Fruit fly (Drosophila melanogaster) whole organism, prepupa: ENCODE measurements around the gene dpr20.
A peak's percentile ranks its signal among the peaks of the same experiment; 100 is the strongest.

Experiments used
- CG10631 ChIP-seq: fragments of 200-800 bp; sonication (Bioruptor generic); optimal IDR thresholded peaks from 2 replicates; lab custom pipeline; 2016; ENCODE audit warnings: missing biosample characterization, missing genetic modification characterization
- CG10669 ChIP-seq: fragments of 200-800 bp; sonication (Bioruptor generic); optimal IDR thresholded peaks from 3 replicates; lab custom pipeline; 2018; ENCODE audit warnings: missing biosample characterization, mild to moderate bottlenecking, missing genetic modification characterization, moderate library complexity
- CG11294 ChIP-seq: fragments of 200-800 bp; sonication (Bioruptor generic); IDR thresholded peaks from 2 replicates; pipeline ENCODE4 v1.3.6; 2022; ENCODE audit warnings: missing biosample characterization, missing genetic modification characterization
- CG15336 ChIP-seq: fragments of 200-800 bp; sonication (Bioruptor generic); IDR thresholded peaks from 2 replicates; pipeline ENCODE4 v1.3.6; 2022; ENCODE audit warnings: missing biosample characterization, missing genetic modification characterization
- CG1621 ChIP-seq: fragments of 200-800 bp; sonication (Bioruptor generic); optimal IDR thresholded peaks from 3 replicates; lab custom pipeline; 2018; ENCODE audit warnings: missing biosample characterization, mild to moderate bottlenecking, missing genetic modification characterization
- CG16779 ChIP-seq: fragments of 200-800 bp; sonication (Bioruptor generic); optimal IDR thresholded peaks from 3 replicates; lab custom pipeline; 2017; ENCODE audit warnings: missing biosample characterization, mild to moderate bottlenecking, missing genetic modification characterization
- CG31627 ChIP-seq: fragments of 200-800 bp; sonication (Bioruptor generic); optimal IDR thresholded peaks from 3 replicates; lab custom pipeline; 2016; ENCODE audit warnings: missing biosample characterization, missing genetic modification characterization
- CG34406 ChIP-seq: fragments of 200-800 bp; sonication (Bioruptor generic); optimal IDR thresholded peaks from 3 replicates; lab custom pipeline; 2016; ENCODE audit warnings: missing biosample characterization, missing genetic modification characterization
- CG3919 ChIP-seq: fragments of 200-800 bp; sonication (Bioruptor generic); optimal IDR thresholded peaks from 3 replicates; lab custom pipeline; 2016; ENCODE audit warnings: missing biosample characterization, missing genetic modification characterization
- CG4318 ChIP-seq: fragments of 200-800 bp; sonication (Bioruptor generic); optimal IDR thresholded peaks from 3 replicates; lab custom pipeline; 2017; ENCODE audit warnings: missing biosample characterization, mild to moderate bottlenecking, missing genetic modification characterization
- CG6163 ChIP-seq: fragments of 200-800 bp; sonication (Bioruptor generic); IDR thresholded peaks from 3 replicates; pipeline ENCODE4 v1.3.6; 2022; ENCODE audit warnings: missing biosample characterization, missing genetic modification characterization
- CG6792 ChIP-seq: fragments of 200-800 bp; sonication (Bioruptor generic); optimal IDR thresholded peaks from 3 replicates; lab custom pipeline; 2016; ENCODE audit warnings: missing biosample characterization, missing genetic modification characterization
- CG6808 ChIP-seq: fragments of 200-800 bp; sonication (Bioruptor generic); optimal IDR thresholded peaks from 3 replicates; lab custom pipeline; 2017; ENCODE audit warnings: missing biosample characterization, missing genetic modification characterization, mild to moderate bottlenecking, moderate library complexity, missing genetic modification reagents
- CG6854 ChIP-seq: fragments of 200-800 bp; sonication (Bioruptor generic); optimal IDR thresholded peaks from 2 replicates; lab custom pipeline; 2017; ENCODE audit warnings: missing biosample characterization, mild to moderate bottlenecking, missing genetic modification characterization
- CG7368 ChIP-seq: fragments of 200-800 bp; sonication (Bioruptor generic); optimal IDR thresholded peaks from 3 replicates; lab custom pipeline; 2016; ENCODE audit warnings: missing biosample characterization, missing genetic modification characterization
- CG8119 ChIP-seq: fragments of 200-800 bp; sonication (Bioruptor generic); IDR thresholded peaks from 3 replicates; pipeline ENCODE4 v1.3.6; 2022; ENCODE audit warnings: missing biosample characterization, missing genetic modification characterization
- CG8319 ChIP-seq: fragments of 200-800 bp; sonication (Bioruptor generic); optimal IDR thresholded peaks from 3 replicates; lab custom pipeline; 2016; ENCODE audit warnings: missing biosample characterization, missing genetic modification characterization
- CG8632 ChIP-seq: fragments of 200-800 bp; sonication (Bioruptor generic); optimal IDR thresholded peaks from 3 replicates; lab custom pipeline; 2016; ENCODE audit warnings: missing biosample characterization, missing genetic modification characterization
- CG9139 ChIP-seq: fragments of 200-800 bp; sonication (Bioruptor generic); optimal IDR thresholded peaks from 3 replicates; lab custom pipeline; 2017; ENCODE audit warnings: missing biosample characterization, mild to moderate bottlenecking, missing genetic modification characterization
- Eip75B ChIP-seq: fragments of 200-800 bp; sonication (Bioruptor generic); optimal IDR thresholded peaks from 3 replicates; lab custom pipeline; 2016; ENCODE audit warnings: missing biosample characterization, missing genetic modification characterization
- Eip78C ChIP-seq: fragments of 200-800 bp; sonication (Bioruptor generic); peaks from one replicate; lab custom pipeline; 2016; ENCODE audit warnings: missing biosample characterization, missing genetic modification characterization
- Eip93F ChIP-seq: fragments of 200-800 bp; sonication (Bioruptor generic); optimal IDR thresholded peaks from 2 replicates; lab custom pipeline; 2016; ENCODE audit warnings: missing biosample characterization, mild to moderate bottlenecking, missing genetic modification characterization
- Ets21C ChIP-seq: fragments of 200-800 bp; sonication (Bioruptor generic); optimal IDR thresholded peaks from 3 replicates; lab custom pipeline; 2016; ENCODE audit warnings: missing biosample characterization, missing genetic modification characterization
- Ets96B ChIP-seq: fragments of 200-800 bp; optimal IDR thresholded peaks from 2 replicates; lab custom pipeline; 2019; ENCODE audit warnings: missing biosample characterization, mild to moderate bottlenecking, missing genetic modification characterization, moderate library complexity
- Gug ChIP-seq: fragments of 200-800 bp; sonication (Bioruptor generic); IDR thresholded peaks from 2 replicates; pipeline ENCODE4 v1.3.6; 2022; ENCODE audit warnings: missing biosample characterization, missing genetic modification characterization
- Hr4 ChIP-seq: fragments of 200-800 bp; sonication (Bioruptor generic); optimal IDR thresholded peaks from 3 replicates; lab custom pipeline; 2016; ENCODE audit warnings: missing biosample characterization, missing genetic modification characterization
- Lpt ChIP-seq: fragments of 200-800 bp; sonication (Bioruptor generic); optimal IDR thresholded peaks from 3 replicates; lab custom pipeline; 2016; ENCODE audit warnings: missing biosample characterization, missing genetic modification characterization
- Met ChIP-seq: fragments of 200-800 bp; sonication (Bioruptor generic); optimal IDR thresholded peaks from 3 replicates; lab custom pipeline; 2016; ENCODE audit warnings: missing biosample characterization, missing genetic modification characterization
- OdsH ChIP-seq: fragments of 200-800 bp; sonication (Bioruptor generic); optimal IDR thresholded peaks from 3 replicates; lab custom pipeline; 2016; ENCODE audit warnings: missing biosample characterization, missing genetic modification characterization
- Smox ChIP-seq: fragments of 200-800 bp; sonication (Bioruptor generic); optimal IDR thresholded peaks from 3 replicates; lab custom pipeline; 2016; ENCODE audit warnings: missing biosample characterization, missing genetic modification characterization
- Sox102F ChIP-seq: fragments of 200-800 bp; sonication (Bioruptor generic); optimal IDR thresholded peaks from 2 replicates; lab custom pipeline; 2016; ENCODE audit warnings: missing biosample characterization, mild to moderate bottlenecking, missing genetic modification characterization
- Sox14 ChIP-seq: fragments of 200-800 bp; sonication (Bioruptor generic); optimal IDR thresholded peaks from 3 replicates; lab custom pipeline; 2016; ENCODE audit warnings: missing biosample characterization, missing genetic modification characterization
- Sox15 ChIP-seq: fragments of 200-800 bp; sonication (Bioruptor generic); optimal IDR thresholded peaks from 3 replicates; lab custom pipeline; 2016; ENCODE audit warnings: missing biosample characterization, missing genetic modification characterization
- achi ChIP-seq: fragments of 200-800 bp; sonication (Bioruptor generic); optimal IDR thresholded peaks from 3 replicates; lab custom pipeline; 2016; ENCODE audit warnings: missing biosample characterization, missing genetic modification characterization
- acj6 ChIP-seq: fragments of 200-800 bp; sonication (Bioruptor generic); optimal IDR thresholded peaks from 3 replicates; lab custom pipeline; 2016; ENCODE audit warnings: missing biosample characterization, missing genetic modification characterization
- cyc ChIP-seq: fragments of 200-800 bp; sonication (Bioruptor generic); optimal IDR thresholded peaks from 3 replicates; lab custom pipeline; 2016; ENCODE audit warnings: missing biosample characterization, missing genetic modification characterization
- dac ChIP-seq: fragments of 200-800 bp; sonication (Bioruptor generic); optimal IDR thresholded peaks from 2 replicates; lab custom pipeline; 2017; ENCODE audit warnings: missing biosample characterization, mild to moderate bottlenecking, missing genetic modification characterization
- dsx ChIP-seq: fragments of 200-800 bp; optimal IDR thresholded peaks from 3 replicates; lab custom pipeline; 2019; ENCODE audit warnings: missing biosample characterization, mild to moderate bottlenecking, missing genetic modification characterization, moderate library complexity; ENCODE audit not compliant: poor library complexity, severe bottlenecking
- esn ChIP-seq: fragments of 200-800 bp; sonication (Bioruptor generic); optimal IDR thresholded peaks from 2 replicates; lab custom pipeline; 2016; ENCODE audit warnings: missing biosample characterization, mild to moderate bottlenecking, missing genetic modification characterization, moderate library complexity
- fd59A ChIP-seq: fragments of 200-800 bp; sonication (Bioruptor generic); optimal IDR thresholded peaks from 2 replicates; lab custom pipeline; 2017; ENCODE audit warnings: missing biosample characterization, mild to moderate bottlenecking, missing genetic modification characterization, missing genetic modification reagents
- fd85E ChIP-seq: fragments of 200-800 bp; sonication (Bioruptor generic); optimal IDR thresholded peaks from 3 replicates; lab custom pipeline; 2016; ENCODE audit warnings: missing biosample characterization, missing genetic modification characterization
- fkh ChIP-seq: fragments of 200-800 bp; sonication (Bioruptor generic); optimal IDR thresholded peaks from 3 replicates; lab custom pipeline; 2017; ENCODE audit warnings: missing biosample characterization, mild to moderate bottlenecking, missing genetic modification characterization, moderate library complexity
- lz ChIP-seq: fragments of 200-800 bp; sonication (Bioruptor generic); optimal IDR thresholded peaks from 3 replicates; lab custom pipeline; 2016; ENCODE audit warnings: missing biosample characterization, missing genetic modification characterization
- net ChIP-seq: fragments of 200-800 bp; sonication (Bioruptor generic); optimal IDR thresholded peaks from 3 replicates; lab custom pipeline; 2016; ENCODE audit warnings: missing biosample characterization, missing genetic modification characterization
- pdm3 ChIP-seq: fragments of 200-800 bp; sonication (Bioruptor generic); optimal IDR thresholded peaks from 3 replicates; lab custom pipeline; 2016; ENCODE audit warnings: missing biosample characterization, missing genetic modification characterization
- salr ChIP-seq, 2 experiments: fragments of 200-800 bp; sonication (Bioruptor generic); optimal IDR thresholded peaks; 3 replicates each; lab custom pipeline; 2016 to 2018; ENCODE audit warnings: missing biosample characterization in 2 of 2, missing genetic modification characterization in 2 of 2, mild to moderate bottlenecking in 1 of 2
- spab ChIP-seq: fragments of 200-800 bp; sonication (Bioruptor generic); optimal IDR thresholded peaks from 2 replicates; lab custom pipeline; 2017; ENCODE audit warnings: missing biosample characterization, mild to moderate bottlenecking, missing genetic modification characterization, missing genetic modification reagents
- ss ChIP-seq, 2 experiments: fragments of 200-800 bp; sonication (Bioruptor generic); optimal IDR thresholded peaks; 2 replicates in 1 of 2; 3 replicates in 1 of 2; lab custom pipeline; 2017 to 2018; ENCODE audit warnings: mild to moderate bottlenecking in 2 of 2, missing biosample characterization in 2 of 2, missing genetic modification characterization in 2 of 2, moderate library complexity in 1 of 2
- topi ChIP-seq: fragments of 200-800 bp; sonication (Bioruptor generic); optimal IDR thresholded peaks from 3 replicates; lab custom pipeline; 2016; ENCODE audit warnings: missing biosample characterization, missing genetic modification characterization

dpr20 gene

DNA sequence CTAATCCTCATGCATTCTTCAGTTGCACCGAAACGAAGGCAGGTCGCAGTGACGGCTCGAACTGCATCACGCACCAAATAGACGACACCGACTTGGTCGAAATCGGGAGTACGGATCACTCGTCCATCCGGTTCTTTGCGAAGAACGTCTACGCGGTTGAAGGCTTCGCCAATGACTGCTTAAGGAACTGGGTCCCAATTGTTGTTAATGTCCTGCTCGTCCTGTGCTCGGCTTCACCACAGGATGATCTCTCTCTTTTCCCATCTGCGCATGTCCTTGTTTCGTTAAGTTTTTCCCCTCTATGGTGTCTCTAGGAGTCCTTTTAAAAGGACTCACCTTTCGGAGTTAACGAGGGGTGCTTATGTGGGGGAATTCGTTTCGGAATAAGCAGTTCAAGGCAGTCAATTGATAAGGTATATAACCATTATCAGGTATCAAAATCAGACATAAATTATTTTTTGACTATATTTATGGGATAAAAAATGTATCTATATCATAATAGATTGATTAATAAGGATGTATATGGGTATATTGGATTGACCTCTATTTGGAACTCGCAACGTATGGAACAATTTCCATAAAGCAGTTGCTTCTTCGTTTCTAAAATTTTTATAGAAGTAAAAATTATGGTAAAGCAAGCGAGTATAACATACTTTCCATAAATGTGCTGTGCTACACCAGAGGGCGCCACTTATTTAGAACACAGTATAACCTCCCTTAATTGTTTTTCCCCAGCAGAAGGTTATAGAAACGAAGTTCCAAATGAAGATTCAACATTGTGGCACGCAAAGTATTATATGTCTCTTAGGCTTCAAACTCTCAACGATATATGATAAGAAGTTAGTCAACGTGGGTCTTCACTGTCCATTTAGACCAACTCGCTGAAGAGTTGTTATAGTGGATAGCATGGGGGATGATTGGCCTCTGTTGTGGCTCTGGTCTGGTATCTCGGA is at the start of gene dpr20:
Gene dpr20, minus strand, starts transcription at position 186 of the 953 bp plus-strand sequence.
- TF ChIP-seq Met (GFP tag; lab: Kevin White, UChicago) = peak; percentile 65
- peak; percentile 59 for TF ChIP-seq CG6792 (GFP tag; lab: Kevin White, UChicago)
- peak; percentile 91 for TF ChIP-seq CG6163
- peak; percentile 78 for TF ChIP-seq dsx (GFP tag; lab: Kevin White, UChicago)
- peak; percentile 53 for TF ChIP-seq CG9139 (GFP tag; lab: Kevin White, UChicago)
- peak; percentile 93 for TF ChIP-seq CG11294 (GFP tag; lab: Robert Waterston, UW)
- peak; percentile 51 for TF ChIP-seq Smox (GFP tag; lab: Kevin White, UChicago)
- TF ChIP-seq Eip93F (GFP tag; lab: Kevin White, UChicago) = no peak
- peak; percentile 79 for TF ChIP-seq cyc
- peak; percentile 78 for TF ChIP-seq achi
- TF ChIP-seq dac (GFP tag; lab: Kevin White, UChicago) = peak; percentile 69
- TF ChIP-seq CG10631 (GFP tag; lab: Kevin White, UChicago) = peak; percentile 65
- TF ChIP-seq CG8632 (GFP tag; lab: Kevin White, UChicago) = peak; percentile 30
- peak; percentile 95 for TF ChIP-seq Eip78C (GFP tag; lab: Kevin White, UChicago)
- peak; percentile 84 for TF ChIP-seq Hr4 (GFP tag; lab: Kevin White, UChicago)
- peak; percentile 78 for TF ChIP-seq Sox14 (GFP tag; lab: Kevin White, UChicago)
- TF ChIP-seq ss (GFP tag; optimal IDR thresholded peaks at IDR 0.05; lab: Kevin White, UChicago) = peak; percentile 54 to 79
- peak; percentile 64 for TF ChIP-seq CG31627 (GFP tag; lab: Kevin White, UChicago)
- peak; percentile 71 for TF ChIP-seq net
- TF ChIP-seq Lpt = peak; percentile 48
- TF ChIP-seq CG8119 (GFP tag; lab: Robert Waterston, UW) = peak; percentile 76
- TF ChIP-seq CG3919 = peak; percentile 87
- TF ChIP-seq fd85E (GFP tag; lab: Kevin White, UChicago) = peak; percentile 14
- peak; percentile 74 for TF ChIP-seq CG1621
- TF ChIP-seq CG6808 (GFP tag; lab: Kevin White, UChicago) = peak; percentile 65
- peak; percentile 33 for TF ChIP-seq Sox15 (GFP tag; lab: Kevin White, UChicago)
- peak; percentile 86 for TF ChIP-seq CG15336 (GFP tag; lab: Robert Waterston, UW)
- peak; percentile 69 for TF ChIP-seq acj6 (GFP tag; lab: Kevin White, UChicago)
- peak; percentile 79 for TF ChIP-seq Ets96B (tag; lab: Kevin White, UChicago)
- TF ChIP-seq CG7368 = peak; percentile 83
- TF ChIP-seq salr (GFP tag; optimal IDR thresholded peaks at IDR 0.05; lab: Kevin White, UChicago) = peak; percentile 38 to 55
- TF ChIP-seq Ets21C = peak; percentile 37
- TF ChIP-seq fkh (GFP tag; lab: Kevin White, UChicago) = peak; percentile 8
- peak; percentile 75 for TF ChIP-seq topi (GFP tag; lab: Kevin White, UChicago)
- TF ChIP-seq CG8319 (GFP tag; lab: Kevin White, UChicago) = peak; percentile 36
- TF ChIP-seq CG16779 = peak; percentile 32
- TF ChIP-seq CG4318 (GFP tag; lab: Kevin White, UChicago) = peak; percentile 61
- TF ChIP-seq Eip75B = peak; percentile 64
- TF ChIP-seq esn (GFP tag; lab: Kevin White, UChicago) = peak; percentile 66
- TF ChIP-seq Gug (GFP tag; lab: Robert Waterston, UW) = peak; percentile 86
- peak; percentile 61 for TF ChIP-seq lz (GFP tag; lab: Kevin White, UChicago)
- peak; percentile 77 for TF ChIP-seq OdsH
- TF ChIP-seq fd59A (GFP tag; lab: Kevin White, UChicago) = peak; percentile 50
- TF ChIP-seq pdm3 (GFP tag; lab: Kevin White, UChicago) = peak; percentile 76
- TF ChIP-seq CG10669 (GFP tag; lab: Kevin White, UChicago) = peak; percentile 80
- TF ChIP-seq Sox102F (GFP tag; lab: Kevin White, UChicago) = peak; percentile 58
- TF ChIP-seq CG34406 (GFP tag; lab: Kevin White, UChicago) = peak; percentile 44
- peak; percentile 68 for TF ChIP-seq spab
- TF ChIP-seq CG6854 (GFP tag; lab: Kevin White, UChicago) = no peak
